Fruit fly (Drosophila melanogaster) whole organism, pupa: ENCODE results near the gene CG12708.

ENCODE experiments used
- CG10348 ChIP-seq: fragments of 200-800 bp; sonication (Bioruptor generic); IDR thresholded peaks from 2 replicates; pipeline ENCODE4 v1.3.6; 2022; ENCODE audit warnings: missing biosample characterization, missing genetic modification characterization
- CG12605 ChIP-seq: fragments of 200-800 bp; sonication (Bioruptor generic); IDR thresholded peaks from 2 replicates; pipeline ENCODE4 v1.3.6; 2022; ENCODE audit warnings: missing biosample characterization, missing genetic modification characterization
- CG13204 ChIP-seq: fragments of 200-800 bp; sonication (Bioruptor generic); optimal IDR thresholded peaks from 2 replicates; lab custom pipeline; 2018; ENCODE audit warnings: missing biosample characterization, mild to moderate bottlenecking, missing genetic modification characterization, moderate library complexity
- CG14655 ChIP-seq: fragments of 200-800 bp; sonication (Bioruptor generic); optimal IDR thresholded peaks from 3 replicates; lab custom pipeline; 2017; ENCODE audit warnings: mild to moderate bottlenecking, missing biosample characterization, missing genetic modification reagents, missing genetic modification characterization
- CG15710 ChIP-seq: fragments of 200-800 bp; sonication (Bioruptor generic); optimal IDR thresholded peaks from 2 replicates; lab custom pipeline; 2018; ENCODE audit warnings: missing biosample characterization, mild to moderate bottlenecking, missing genetic modification characterization, moderate library complexity
- CG17806 ChIP-seq: fragments of 200-800 bp; sonication (Bioruptor generic); optimal IDR thresholded peaks from 2 replicates; lab custom pipeline; 2018; ENCODE audit warnings: missing biosample characterization, mild to moderate bottlenecking, missing genetic modification characterization, moderate library complexity
- CG32121 ChIP-seq: fragments of 200-800 bp; sonication (Bioruptor generic); IDR thresholded peaks from 2 replicates; pipeline ENCODE4 v1.3.6; 2022; ENCODE audit warnings: missing biosample characterization, missing genetic modification characterization
- CG34367 ChIP-seq: fragments of 200-800 bp; sonication (Bioruptor generic); optimal IDR thresholded peaks from 2 replicates; lab custom pipeline; 2018; ENCODE audit warnings: missing biosample characterization, mild to moderate bottlenecking, missing genetic modification characterization
- CG4496 ChIP-seq: fragments of 200-800 bp; sonication (Bioruptor generic); IDR thresholded peaks from 3 replicates; pipeline ENCODE4 v1.3.6; 2022; ENCODE audit warnings: missing biosample characterization, missing genetic modification characterization
- CG8159 ChIP-seq: fragments of 200-800 bp; sonication (Bioruptor generic); optimal IDR thresholded peaks from 3 replicates; lab custom pipeline; 2018; ENCODE audit warnings: missing biosample characterization, mild to moderate bottlenecking, missing genetic modification characterization, moderate library complexity
- CG8301 ChIP-seq: fragments of 200-800 bp; sonication (Bioruptor generic); optimal IDR thresholded peaks from 2 replicates; lab custom pipeline; 2018; ENCODE audit warnings: missing biosample characterization, mild to moderate bottlenecking, missing genetic modification characterization
- CG9948 ChIP-seq: fragments of 200-800 bp; sonication (Bioruptor generic); optimal IDR thresholded peaks from 2 replicates; lab custom pipeline; 2018; ENCODE audit warnings: missing biosample characterization, mild to moderate bottlenecking, missing genetic modification characterization, moderate library complexity
- D1 ChIP-seq: fragments of 200-800 bp; sonication (Bioruptor generic); optimal IDR thresholded peaks from 2 replicates; lab custom pipeline; 2018; ENCODE audit warnings: missing biosample characterization, mild to moderate bottlenecking, missing genetic modification characterization, moderate library complexity
- EcR ChIP-seq: fragments of 200-800 bp; sonication (Bioruptor generic); optimal IDR thresholded peaks from 3 replicates; lab custom pipeline; 2019; ENCODE audit warnings: missing biosample characterization, missing genetic modification characterization, mild to moderate bottlenecking, moderate library complexity, missing genetic modification reagents
- Ets98B ChIP-seq: fragments of 200-800 bp; sonication (Bioruptor generic); IDR thresholded peaks from 2 replicates; pipeline ENCODE4 v1.3.6; 2022; ENCODE audit warnings: missing biosample characterization, missing genetic modification characterization
- Pif1A ChIP-seq: fragments of 200-800 bp; sonication (Bioruptor generic); optimal IDR thresholded peaks from 3 replicates; lab custom pipeline; 2016; ENCODE audit warnings: missing biosample characterization, missing genetic modification characterization
- Pif1B ChIP-seq: fragments of 200-800 bp; sonication (Bioruptor generic); optimal IDR thresholded peaks from 3 replicates; lab custom pipeline; 2016; ENCODE audit warnings: missing biosample characterization, missing genetic modification characterization
- Snoo ChIP-seq: fragments of 200-800 bp; sonication (Bioruptor generic); optimal IDR thresholded peaks from 3 replicates; lab custom pipeline; 2017; ENCODE audit warnings: missing biosample characterization, mild to moderate bottlenecking, missing genetic modification characterization, inconsistent platforms
- fd96Ca ChIP-seq: fragments of 200-800 bp; sonication (Bioruptor generic); IDR thresholded peaks from 3 replicates; pipeline ENCODE4 v1.3.6; 2022; ENCODE audit warnings: missing biosample characterization, missing genetic modification characterization
- gl ChIP-seq: fragments of 200-800 bp; sonication (Bioruptor generic); optimal IDR thresholded peaks from 2 replicates; lab custom pipeline; 2018; ENCODE audit warnings: missing biosample characterization, mild to moderate bottlenecking, missing genetic modification characterization
- rn ChIP-seq: fragments of 200-800 bp; sonication (Bioruptor generic); IDR thresholded peaks from 2 replicates; pipeline ENCODE4 v1.3.6; 2022; ENCODE audit warnings: missing biosample characterization, missing genetic modification characterization

The CG12708 gene

dm6 chrX:15675294-15675693, at the start of gene CG12708:
Gene CG12708, plus strand, starts transcription at chrX:15675476.
- TF ChIP-seq CG34367 (tag; lab: Kevin White, UChicago) (no peak), CG14655 (GFP tag; lab: Kevin White, UChicago) (peak; percentile 18), CG9948 (no peak), CG32121 (GFP tag; lab: Robert Waterston, UW) (no peak), CG10348 (GFP tag; lab: Robert Waterston, UW) (no peak), Snoo (tag; lab: Kevin White, UChicago) (peak; percentile 16), CG8159 (no peak), CG12605 (GFP tag; lab: Robert Waterston, UW) (0 out of 2 replicates have a peak, but pooled peaks have one; percentile 21), EcR (peak; percentile 19), CG17806 (tag; lab: Kevin White, UChicago) (peak; percentile 6), Pif1B (peak; percentile 35), Ets98B (GFP tag; lab: Robert Waterston, UW) (peak; percentile 44), D1 (no peak), fd96Ca (GFP tag; lab: Robert Waterston, UW) (no peak; the same call in 2 of the 3 replicates), CG15710 (tag; lab: Kevin White, UChicago) (no peak), CG4496 (GFP tag; lab: Robert Waterston, UW) (peak; percentile 56; the same call in 1 of the 3 replicates), Pif1A (peak; percentile 32), rn (GFP tag; lab: Robert Waterston, UW) (no peak), gl (tag; lab: Kevin White, UChicago) (no peak), CG13204 (GFP tag; lab: Kevin White, UChicago) (no peak), CG8301 (tag; lab: Kevin White, UChicago) (peak; percentile 6)

- TF ChIP-seq CG15710 (tag; lab: Kevin White, UChicago) (no peak), CG32121 (GFP tag; lab: Robert Waterston, UW) (peak; percentile 63; the same call in 1 of the 2 replicates), CG13204 (GFP tag; lab: Kevin White, UChicago) (peak; percentile 11), CG12605 (GFP tag; lab: Robert Waterston, UW) (no peak), Ets98B (GFP tag; lab: Robert Waterston, UW) (peak; percentile 71; the same call in 1 of the 2 replicates), Pif1B (peak; percentile 6), Pif1A (peak; percentile 1), CG4496 (GFP tag; lab: Robert Waterston, UW) (peak; percentile 74; the same call in 2 of the 3 replicates)
Observed at dm6 chrX:15626279-15626678, 49.0 kb upstream of the CG12708 start.

dm6 chrX:15629962-15630361, 45.3 kb upstream of the CG12708 start:
- TF ChIP-seq CG4496 (GFP tag; lab: Robert Waterston, UW) (no peak), CG13204 (GFP tag; lab: Kevin White, UChicago) (no peak), Pif1A (no peak), CG10348 (GFP tag; lab: Robert Waterston, UW) (no peak), CG14655 (GFP tag; lab: Kevin White, UChicago) (no peak), Ets98B (GFP tag; lab: Robert Waterston, UW) (no peak), CG8159 (no peak), rn (GFP tag; lab: Robert Waterston, UW) (no peak), CG32121 (GFP tag; lab: Robert Waterston, UW) (no peak), EcR (no peak), CG8301 (tag; lab: Kevin White, UChicago) (no peak), CG9948 (no peak), CG15710 (tag; lab: Kevin White, UChicago) (no peak), Snoo (tag; lab: Kevin White, UChicago) (no peak), fd96Ca (GFP tag; lab: Robert Waterston, UW) (no peak), CG12605 (GFP tag; lab: Robert Waterston, UW) (no peak)

- TF ChIP-seq Snoo (tag; lab: Kevin White, UChicago) (no peak), D1 (no peak), CG34367 (tag; lab: Kevin White, UChicago) (no peak), CG4496 (GFP tag; lab: Robert Waterston, UW) (0 out of 3 replicates have a peak, but pooled peaks have one; percentile 51), rn (GFP tag; lab: Robert Waterston, UW) (peak; percentile 33; the same call in 1 of the 2 replicates), CG17806 (tag; lab: Kevin White, UChicago) (no peak), CG8301 (tag; lab: Kevin White, UChicago) (peak; percentile 15), CG10348 (GFP tag; lab: Robert Waterston, UW) (0 out of 2 replicates have a peak, but pooled peaks have one; percentile 9), Pif1B (no peak), CG32121 (GFP tag; lab: Robert Waterston, UW) (peak; percentile 71; the same call in 1 of the 2 replicates), fd96Ca (GFP tag; lab: Robert Waterston, UW) (no peak), CG14655 (GFP tag; lab: Kevin White, UChicago) (peak; percentile 21)
Observed at dm6 chrX:15630815-15631214, 44.5 kb upstream of the CG12708 start.

- TF ChIP-seq CG4496 (GFP tag; lab: Robert Waterston, UW) (0 out of 3 replicates have a peak, but pooled peaks have one; percentile 14), CG8159 (no peak)
- TF ChIP-seq, all 21 proteins: peak for 1
Observed at dm6 chrX:15631465-15631864, 43.8 kb upstream of the CG12708 start.

- TF ChIP-seq CG34367 (tag; lab: Kevin White, UChicago) (no peak), CG14655 (GFP tag; lab: Kevin White, UChicago) (peak; percentile 1)
- TF ChIP-seq, all 21 proteins: peak for 1
Observed at dm6 chrX:15632669-15633068, 42.6 kb upstream of the CG12708 start.
